Worm (Caenorhabditis elegans) whole organism, L4 larva: Measurements from ENCODE around the gene srtx-1.
A peak's percentile ranks its signal among the peaks of the same experiment; 100 is the strongest.

Experiments
- D1046.2 ChIP-seq: fragments of 200-800 bp; sonication (Bioruptor generic); IDR thresholded peaks from 2 replicates; pipeline ENCODE4 v1.3.6; 2022; ENCODE audit warnings: missing genetic modification characterization, missing compliant biosample characterization
- F37D6.2 ChIP-seq: sonication (generic microtip); optimal IDR thresholded peaks from 2 replicates; lab custom pipeline; 2016; ENCODE audit warnings: mild to moderate bottlenecking, missing genetic modification characterization, missing compliant biosample characterization
- Y48G9A.11 ChIP-seq: fragments of 200-800 bp; sonication (Bioruptor generic); IDR thresholded peaks from 2 replicates; pipeline ENCODE4 v1.3.6; 2022; ENCODE audit warnings: missing genetic modification reagents, missing genetic modification characterization, missing compliant biosample characterization
- ama-1 ChIP-seq: fragments of 150-350 bp; optimal IDR thresholded peaks from 2 replicates; lab custom pipeline; 2014; ENCODE audit warnings: inconsistent platforms, mixed read lengths
- arid-1 ChIP-seq: fragments of 200-800 bp; sonication (Bioruptor generic); conservative IDR thresholded peaks from 2 replicates; pipeline ENCODE4 v1.3.6; 2022; ENCODE audit warnings: missing genetic modification reagents, missing genetic modification characterization, missing compliant biosample characterization
- ceh-62 ChIP-seq: sonication (generic microtip); optimal IDR thresholded peaks from 2 replicates; lab custom pipeline; 2017; ENCODE audit warnings: missing biosample characterization, missing genetic modification characterization
- daf-16 ChIP-seq, 3 experiments: sonication (generic microtip); optimal IDR thresholded peaks; 2 replicates each; lab custom pipeline; 2016 to 2017; ENCODE audit warnings: missing genetic modification characterization in 3 of 3, missing genetic modification reagents in 3 of 3, mild to moderate bottlenecking in 2 of 3, missing compliant biosample characterization in 2 of 3, missing biosample characterization in 1 of 3, moderate library complexity in 1 of 3
- dmd-6 ChIP-seq: fragments of 200-800 bp; sonication (Bioruptor generic); IDR thresholded peaks from 2 replicates; pipeline ENCODE4 v1.3.6; 2022; ENCODE audit warnings: missing genetic modification reagents, missing genetic modification characterization, missing compliant biosample characterization
- dve-1 ChIP-seq: sonication (generic microtip); optimal IDR thresholded peaks from 2 replicates; lab custom pipeline; 2017; ENCODE audit warnings: antibody characterized with exemption, mild to moderate bottlenecking, missing genetic modification characterization, missing compliant biosample characterization; ENCODE audit not compliant: insufficient read depth
- egl-27 ChIP-seq: sonication (generic microtip); optimal IDR thresholded peaks from 3 replicates; lab custom pipeline; 2017; ENCODE audit warnings: missing biosample characterization, missing genetic modification reagents, missing genetic modification characterization
- egl-43 ChIP-seq: fragments of 200-800 bp; sonication (Bioruptor generic); IDR thresholded peaks from 2 replicates; pipeline ENCODE4 v1.3.6; 2022; ENCODE audit warnings: missing genetic modification reagents, missing genetic modification characterization, missing compliant biosample characterization
- fos-1 ChIP-seq: fragments of 150-350 bp; optimal IDR thresholded peaks from 2 replicates; lab custom pipeline; 2014; ENCODE audit warnings: missing biosample characterization, missing genetic modification characterization
- hif-1 ChIP-seq, 2 experiments: sonication (generic microtip); optimal IDR thresholded peaks; 2 replicates each; lab custom pipeline; 2016 to 2017; ENCODE audit warnings: missing compliant biosample characterization in 2 of 2, missing genetic modification characterization in 2 of 2, missing genetic modification reagents in 2 of 2, missing genotype in 2 of 2, mild to moderate bottlenecking in 1 of 2
- hlh-11 ChIP-seq: fragments of 200-800 bp; sonication (Bioruptor generic); optimal IDR thresholded peaks from 2 replicates; lab custom pipeline; 2018; ENCODE audit warnings: mild to moderate bottlenecking, missing genetic modification characterization, missing compliant biosample characterization
- hlh-30 ChIP-seq: sonication (generic microtip); optimal IDR thresholded peaks from 2 replicates; lab custom pipeline; 2017; ENCODE audit warnings: antibody characterized with exemption, mild to moderate bottlenecking, missing genetic modification characterization, missing compliant biosample characterization; ENCODE audit not compliant: insufficient read depth
- lin-13 ChIP-seq: fragments of 150-350 bp; optimal IDR thresholded peaks from 2 replicates; lab custom pipeline; 2014; ENCODE audit warnings: missing biosample characterization, missing genetic modification reagents, missing genetic modification characterization
- lin-15B ChIP-seq: fragments of 150-350 bp; sonication (generic microtip); optimal IDR thresholded peaks from 3 replicates; lab custom pipeline; 2014; ENCODE audit warnings: missing biosample characterization, missing genetic modification characterization
- lin-38 ChIP-seq: fragments of 200-800 bp; sonication (Bioruptor generic); IDR thresholded peaks from 2 replicates; pipeline ENCODE4 v1.3.6; 2022; ENCODE audit warnings: missing genetic modification reagents, missing genetic modification characterization, missing compliant biosample characterization
- mdl-1 ChIP-seq, 2 experiments: fragments of 150-350 bp in 1 of 2; sonication (generic microtip) in 1 of 2; optimal IDR thresholded peaks; 2 replicates each; lab custom pipeline; 2014 to 2017; ENCODE audit warnings: missing biosample characterization in 2 of 2, missing genetic modification characterization in 2 of 2
- mdt-29 ChIP-seq: fragments of 200-800 bp; sonication (Bioruptor generic); IDR thresholded peaks from 2 replicates; pipeline ENCODE4 v1.3.6; 2022; ENCODE audit warnings: missing genetic modification reagents, missing genetic modification characterization, missing compliant biosample characterization
- mep-1 ChIP-seq: fragments of 150-350 bp; sonication (generic microtip); optimal IDR thresholded peaks from 3 replicates; lab custom pipeline; 2014; ENCODE audit warnings: missing biosample characterization, missing genetic modification characterization
- mxl-2 ChIP-seq: fragments of 200-800 bp; sonication (Bioruptor generic); conservative IDR thresholded peaks from 2 replicates; pipeline ENCODE4 v1.3.6; 2022; ENCODE audit warnings: missing genetic modification reagents, missing genetic modification characterization, missing compliant biosample characterization
- nhr-102 ChIP-seq: sonication (generic microtip); optimal IDR thresholded peaks from 2 replicates; lab custom pipeline; 2016; ENCODE audit warnings: mild to moderate bottlenecking, missing genetic modification characterization, moderate library complexity, missing compliant biosample characterization
- nhr-28 ChIP-seq: fragments of 150-350 bp; optimal IDR thresholded peaks from 2 replicates; lab custom pipeline; 2014; ENCODE audit warnings: missing biosample characterization, missing genetic modification characterization
- nhr-41 ChIP-seq: fragments of 200-800 bp; sonication (Bioruptor generic); IDR thresholded peaks from 2 replicates; pipeline ENCODE4 v1.3.6; 2022; ENCODE audit warnings: missing genetic modification reagents, missing genetic modification characterization, missing compliant biosample characterization
- nhr-48 ChIP-seq: sonication (generic microtip); optimal IDR thresholded peaks from 2 replicates; lab custom pipeline; 2016; ENCODE audit warnings: mild to moderate bottlenecking, missing genetic modification characterization, missing compliant biosample characterization
- nhr-77 ChIP-seq: fragments of 150-350 bp; optimal IDR thresholded peaks from 2 replicates; lab custom pipeline; 2014; ENCODE audit warnings: missing biosample characterization, missing genetic modification characterization
- pha-4 ChIP-seq, 2 experiments: fragments of 150-350 bp in 1 of 2; fragments of 200-800 bp in 1 of 2; sonication (Bioruptor generic) in 1 of 2; IDR thresholded peaks in 1 of 2; optimal IDR thresholded peaks in 1 of 2; 2 replicates each; pipeline versions ENCODE4 v1.3.6 to Lab custom; 2014 to 2022; ENCODE audit warnings: missing genetic modification characterization in 2 of 2, missing genetic modification reagents in 2 of 2, missing biosample characterization in 1 of 2, missing compliant biosample characterization in 1 of 2
- php-3 ChIP-seq: fragments of 200-800 bp; sonication (Bioruptor generic); IDR thresholded peaks from 2 replicates; pipeline ENCODE4 v1.3.6; 2022; ENCODE audit warnings: missing genetic modification reagents, missing genetic modification characterization, missing compliant biosample characterization
- pqm-1 ChIP-seq: sonication (generic microtip); optimal IDR thresholded peaks from 2 replicates; lab custom pipeline; 2017; ENCODE audit warnings: missing biosample characterization, missing genetic modification characterization
- set-16 ChIP-seq: fragments of 200-800 bp; sonication (Bioruptor generic); IDR thresholded peaks from 2 replicates; pipeline ENCODE4 v1.3.6; 2022; ENCODE audit warnings: missing genetic modification reagents, missing genetic modification characterization, missing compliant biosample characterization
- unc-62 ChIP-seq, 3 experiments: fragments of 150-350 bp in 1 of 3; sonication (generic microtip); optimal IDR thresholded peaks in 2 of 3; peaks in 1 of 3; 1 replicate in 1 of 3; 2 replicates in 2 of 3; lab custom pipeline; 2014 to 2017; ENCODE audit warnings: missing biosample characterization in 3 of 3, missing genetic modification characterization in 3 of 3, missing genetic modification reagents in 3 of 3, missing genotype in 1 of 3

srtx-1 gene

DNA sequence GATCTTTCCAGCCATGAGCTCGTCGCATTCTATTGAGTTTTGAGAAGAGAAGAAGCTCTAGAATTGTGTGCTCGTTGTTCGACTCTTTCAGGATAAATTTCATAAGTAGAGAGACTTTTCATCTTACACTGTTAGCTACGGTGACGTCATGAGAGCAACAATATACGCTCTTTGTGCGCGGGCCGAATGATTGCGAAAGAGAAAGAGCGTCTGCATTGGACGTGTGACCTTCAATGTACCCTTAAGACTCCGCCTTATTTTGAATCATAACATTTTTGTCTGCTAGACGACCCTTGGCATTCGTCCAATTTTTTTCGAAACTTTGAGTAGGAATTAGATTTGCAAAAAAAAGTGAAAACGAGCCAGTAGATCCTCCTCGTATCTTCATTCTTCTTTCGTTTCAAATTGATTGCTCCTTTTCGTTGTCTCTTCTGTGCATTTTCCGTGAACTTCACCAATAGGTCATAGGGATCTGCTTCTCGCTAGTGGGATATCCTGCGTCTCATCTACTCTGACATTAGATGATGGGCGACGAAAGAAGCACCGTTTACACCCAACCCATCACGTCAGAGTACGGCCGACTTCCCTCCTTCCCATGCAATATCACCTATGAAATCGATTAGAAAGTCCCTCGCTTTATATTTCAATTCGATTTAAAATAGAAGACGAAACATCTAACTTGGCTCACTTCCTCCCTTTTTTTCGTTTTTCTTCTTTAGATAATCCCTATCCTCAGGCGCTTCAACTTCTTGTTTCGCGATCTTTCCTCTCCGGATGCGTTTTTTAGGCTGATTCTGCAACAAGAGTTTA lies 29.3 kb upstream of the srtx-1 start (continued):
- no peak for TF ChIP-seq F37D6.2
- TF ChIP-seq mep-1 (tag; lab: Kevin White, UChicago) = peak; percentile 65

ce11 chrIV:7393700-7394099 lies 27.3 kb upstream of the srtx-1 start, which contains the start of gene pitr-1:
Gene pitr-1, plus strand, starts transcription at chrIV:7394085.
- TF ChIP-seq fos-1 (tag; lab: Kevin White, UChicago) (peak; percentile 24), set-16 (GFP tag; lab: Robert Waterston, UW) (no peak), daf-16 (GFP tag; optimal IDR thresholded peaks at IDR 0.05; lab: Kevin White, UChicago) (no peak), daf-16 (tag; optimal IDR thresholded peaks at IDR 0.05; lab: Kevin White, UChicago) (peak; percentile 84), hif-1 (tag; optimal IDR thresholded peaks at IDR 0.05; lab: Kevin White, UChicago) (peak in 1 of 2 experiments; percentile 42), nhr-77 (tag; lab: Kevin White, UChicago) (peak; percentile 61), lin-13 (GFP tag; lab: Kevin White, UChicago) (peak; percentile 2), Y48G9A.11 (GFP tag; lab: Robert Waterston, UW) (no peak), lin-15B (tag; lab: Kevin White, UChicago) (no peak), php-3 (peak; percentile 76), pqm-1 (peak; percentile 88), egl-43 (GFP tag; lab: Robert Waterston, UW) (peak; percentile 20; the same call in 1 of the 2 replicates), hlh-11 (tag; lab: Kevin White, UChicago) (peak; percentile 88), dve-1 (tag; lab: Kevin White, UChicago) (peak; percentile 78), pha-4 (GFP tag; IDR thresholded peaks at IDR 0.05; lab: Robert Waterston, UW) (peak; percentile 24; the same call in 1 of the 2 replicates), pha-4 (tag; optimal IDR thresholded peaks at IDR 0.05; lab: Kevin White, UChicago) (no peak), nhr-28 (tag; lab: Kevin White, UChicago) (peak; percentile 78), egl-27 (tag; lab: Kevin White, UChicago) (no peak), nhr-102 (peak; percentile 38), nhr-48 (tag; lab: Kevin White, UChicago) (no peak), hlh-30 (peak; percentile 54), mdl-1 (tag; optimal IDR thresholded peaks at IDR 0.05; lab: Kevin White, UChicago) (peak in 1 of 2 experiments; percentile 13), dmd-6 (GFP tag; lab: Robert Waterston, UW) (peak; percentile 59)

ce11 chrIV:7397507-7397906 lies 23.5 kb upstream of the srtx-1 start:
- TF ChIP-seq pha-4 (GFP tag; IDR thresholded peaks at IDR 0.05; lab: Robert Waterston, UW) (peak; percentile 45; the same call in 1 of the 2 replicates), pha-4 (tag; optimal IDR thresholded peaks at IDR 0.05; lab: Kevin White, UChicago) (no peak), mxl-2 (no peak), lin-38 (no peak), nhr-41 (GFP tag; lab: Robert Waterston, UW) (no peak), set-16 (GFP tag; lab: Robert Waterston, UW) (0 out of 2 replicates have a peak, but pooled peaks have one; percentile 9), D1046.2 (GFP tag; lab: Robert Waterston, UW) (no peak), unc-62 (GFP tag; optimal IDR thresholded peaks at IDR 0.05 in 1 of 2; lab: Kevin White, UChicago) (peak in 1 of 2 experiments; percentile 77), unc-62 (tag; optimal IDR thresholded peaks at IDR 0.05; lab: Kevin White, UChicago) (no peak), arid-1 (GFP tag; lab: Robert Waterston, UW) (0 out of 2 replicates have a peak, but pooled peaks have one; percentile 14), ceh-62 (tag; lab: Kevin White, UChicago) (no peak), mdt-29 (GFP tag; lab: Robert Waterston, UW) (no peak), ama-1 (lab: Kevin White, UChicago) (peak; percentile 56)
